Fruit fly (Drosophila melanogaster): ENCODE measurements around the gene CG17712.

- TF ChIP-seq h (optimal IDR thresholded peaks at IDR 0.05): no peak
- TF ChIP-seq CG30431 (GFP tag; optimal IDR thresholded peaks at IDR 0.05): no peak
Observed at dm6 chr2L:1751953-1752352, at the start of gene CG17712, which contains the start of gene CG17648.
